Fruit fly (Drosophila melanogaster): ENCODE measurements around the gene CG7920.

The CG7920 gene

DNA sequence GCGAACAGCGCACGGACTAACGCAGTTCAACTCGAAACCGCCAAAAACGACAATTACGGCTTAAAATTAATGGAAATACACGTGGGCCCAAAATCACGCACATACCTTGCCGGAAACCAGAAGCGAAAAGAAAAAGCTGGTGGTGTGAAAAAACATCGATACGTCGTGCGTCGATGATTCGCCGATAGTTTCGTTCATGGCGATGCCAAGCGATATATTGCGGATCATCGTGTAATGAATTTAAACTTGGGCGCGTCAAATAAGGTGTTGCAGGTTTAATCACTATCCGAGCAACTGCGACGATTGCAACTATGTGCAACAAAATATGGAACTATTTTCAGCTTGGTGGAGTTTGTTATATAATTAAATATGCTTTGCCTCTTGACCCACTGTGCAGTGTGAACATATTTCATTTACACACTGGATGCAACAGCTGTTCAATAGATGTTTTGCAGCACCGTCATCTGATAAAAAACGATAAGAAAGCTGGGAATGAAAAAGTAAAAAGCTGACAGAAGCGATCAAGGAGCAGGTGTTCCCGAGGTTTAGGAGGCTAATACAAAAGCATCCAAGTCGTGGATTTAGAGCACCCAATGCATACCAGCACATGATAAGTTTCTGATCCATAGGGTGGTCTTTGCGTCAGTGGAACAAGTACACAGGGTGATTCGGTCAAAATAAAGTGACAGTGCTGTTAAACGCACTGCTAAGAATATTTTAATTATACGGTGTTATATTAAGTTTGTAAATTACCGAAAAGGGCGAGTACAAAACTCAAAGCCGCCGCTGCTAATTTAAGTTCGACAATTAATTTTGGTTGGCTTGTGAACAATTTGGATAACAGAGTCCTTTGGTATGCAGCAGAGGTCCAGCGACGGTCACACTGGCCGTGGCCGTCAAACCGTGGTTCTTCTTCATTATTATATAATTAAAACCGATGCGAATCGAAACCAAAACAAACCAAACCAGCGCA lies 31.2 kb upstream of the CG7920 start, which contains the start of the genes RpL32 and CG7943 (continued):
- TF ChIP-seq Bgb (GFP tag; IDR thresholded peaks at IDR 0.05; ENCODE audit: partially characterized antibody) (peak; percentile 100), p53 (GFP tag; optimal IDR thresholded peaks at IDR 0.05) (peak; percentile 94), CoRest (tag; optimal IDR thresholded peaks at IDR 0.05) (peak; percentile 85), Sin3A (optimal IDR thresholded peaks at IDR 0.05) (peak; percentile 98), HLH3B (GFP tag; IDR thresholded peaks at IDR 0.05) (peak; percentile 93), maf-S (GFP tag; optimal IDR thresholded peaks at IDR 0.05) (peak; percentile 92), mirr (GFP tag; optimal IDR thresholded peaks at IDR 0.05) (peak; percentile 95), CG16863 (GFP tag; optimal IDR thresholded peaks at IDR 0.05) (peak; percentile 86), CG9797 (GFP tag; optimal IDR thresholded peaks at IDR 0.05) (peak; percentile 79), CkIIα-i1 (GFP tag; IDR thresholded peaks at IDR 0.05) (0 out of 2 replicates have a peak, but pooled peaks have one; percentile 57), CG4617 (GFP tag; optimal IDR thresholded peaks at IDR 0.05; ENCODE audit: borderline replicate concordance) (peak; percentile 66), CG11696 (GFP tag; IDR thresholded peaks at IDR 0.05) (peak; percentile 83), Ets65A (GFP tag) (peak; percentile 99), Neu2 (GFP tag; optimal IDR thresholded peaks at IDR 0.05; ENCODE audit: borderline replicate concordance) (peak; percentile 86), HHEX (GFP tag; optimal IDR thresholded peaks at IDR 0.05) (peak; percentile 95), Sry-β (GFP tag; optimal IDR thresholded peaks at IDR 0.05) (peak; percentile 78), Poxn (GFP tag; IDR thresholded peaks at IDR 0.05) (peak; percentile 85), CG2120 (GFP tag; optimal IDR thresholded peaks at IDR 0.05) (peak; percentile 92), CG15601 (tag; optimal IDR thresholded peaks at IDR 0.05) (peak; percentile 83), bsh (GFP tag; optimal IDR thresholded peaks at IDR 0.05) (peak in 1 of 2 experiments; percentile 84), disco-r (GFP tag; optimal IDR thresholded peaks at IDR 0.05) (peak; percentile 92), ssp (GFP tag; IDR thresholded peaks at IDR 0.05) (peak; percentile 91), Mrtf (GFP tag; IDR thresholded peaks at IDR 0.05) (peak; percentile 85), Adf1 (GFP tag; IDR thresholded peaks at IDR 0.05) (peak; percentile 78), Dfd (GFP tag; optimal IDR thresholded peaks at IDR 0.05) (no peak), CG12236 (GFP tag; optimal IDR thresholded peaks at IDR 0.05) (peak; percentile 87), ttk (GFP tag; IDR thresholded peaks at IDR 0.05) (peak; percentile 88), cas (GFP tag; IDR thresholded peaks at IDR 0.05) (peak; percentile 92), onecut (GFP tag; IDR thresholded peaks at IDR 0.05) (peak; percentile 90), Stat92E (GFP tag; optimal IDR thresholded peaks at IDR 0.05) (no peak), tgo (GFP tag; IDR thresholded peaks at IDR 0.05) (peak; percentile 93), bbx (GFP tag; IDR thresholded peaks at IDR 0.05; ENCODE audit: partially characterized antibody) (peak; percentile 100), lov (optimal IDR thresholded peaks at IDR 0.05) (no peak), lov (GFP tag; IDR thresholded peaks at IDR 0.05) (peak; percentile 94), chif (GFP tag; optimal IDR thresholded peaks at IDR 0.05) (peak; percentile 80 to 97), CG33557 (GFP tag; optimal IDR thresholded peaks at IDR 0.05) (peak; percentile 70), dmrt99B (tag; optimal IDR thresholded peaks at IDR 0.05) (peak; percentile 82), gfzf (GFP tag; optimal IDR thresholded peaks at IDR 0.05) (peak; percentile 75), Atf6 (GFP tag; IDR thresholded peaks at IDR 0.05) (peak; percentile 96), ranshi (GFP tag; IDR thresholded peaks at IDR 0.05) (peak; percentile 97), CG16779 (GFP tag; IDR thresholded peaks at IDR 0.05) (peak; percentile 87), Tbp (GFP tag; optimal IDR thresholded peaks at IDR 0.05) (no peak), Gsc (GFP tag; IDR thresholded peaks at IDR 0.05) (peak; percentile 85), dan (GFP tag; IDR thresholded peaks at IDR 0.05) (peak; percentile 84), CG13775 (GFP tag; optimal IDR thresholded peaks at IDR 0.05) (peak; percentile 98), CG12155 (GFP tag; optimal IDR thresholded peaks at IDR 0.05) (peak; percentile 78), ro (GFP tag; IDR thresholded peaks at IDR 0.05) (peak; percentile 87), CG8924 (tag; optimal IDR thresholded peaks at IDR 0.05) (peak; percentile 91), Blimp-1 (GFP tag; optimal IDR thresholded peaks at IDR 0.05) (peak; percentile 88)
